Worm (Caenorhabditis elegans): ENCODE data around the gene C05B5.16.

C05B5.16 gene

DNA sequence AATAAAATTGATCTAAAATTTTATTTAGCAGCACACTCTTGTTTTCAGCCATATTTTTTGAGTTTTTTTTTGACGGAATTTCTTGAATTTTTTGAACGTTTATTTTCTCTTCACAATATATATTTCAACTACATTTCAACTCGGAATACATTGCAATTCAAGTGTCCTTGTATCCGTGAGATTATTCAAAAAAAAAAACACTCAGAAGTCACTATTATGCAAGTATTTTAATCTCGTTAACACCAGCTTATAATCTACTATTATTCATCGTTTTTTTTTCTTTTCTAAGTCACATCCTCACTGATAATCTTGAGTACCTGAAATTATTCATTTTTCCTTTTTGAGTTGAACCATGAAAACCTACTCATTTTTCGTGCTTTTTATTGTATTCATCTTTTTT lies 11.2 kb downstream of the C05B5.16 start, which contains the start of gene ins-21:
TSS of gene ins-21 (plus strand) at position 301 of the 400 bp plus-strand sequence.
- TF ChIP-seq let-526 (GFP tag; IDR thresholded peaks at IDR 0.05), result no peak
- TF ChIP-seq mcd-1 (GFP tag; IDR thresholded peaks at IDR 0.05), result no peak
- TF ChIP-seq fkh-3 (tag; optimal IDR thresholded peaks at IDR 0.05), result no peak
- TF ChIP-seq unc-130 (GFP tag; optimal IDR thresholded peaks at IDR 0.05), result no peak
- no peak for TF ChIP-seq lag-1 (GFP tag; IDR thresholded peaks at IDR 0.05)
- TF ChIP-seq F22D6.2 (tag; optimal IDR thresholded peaks at IDR 0.05), result no peak
- no peak for TF ChIP-seq lin-40 (tag; optimal IDR thresholded peaks at IDR 0.05)
- no peak for TF ChIP-seq rec-8 (tag; optimal IDR thresholded peaks at IDR 0.05)
- TF ChIP-seq F23B12.7 (tag; optimal IDR thresholded peaks at IDR 0.05; ENCODE audit: insufficient read depth), result no peak
- TF ChIP-seq unc-62 (GFP tag; optimal IDR thresholded peaks at IDR 0.05), result no peak

DNA sequence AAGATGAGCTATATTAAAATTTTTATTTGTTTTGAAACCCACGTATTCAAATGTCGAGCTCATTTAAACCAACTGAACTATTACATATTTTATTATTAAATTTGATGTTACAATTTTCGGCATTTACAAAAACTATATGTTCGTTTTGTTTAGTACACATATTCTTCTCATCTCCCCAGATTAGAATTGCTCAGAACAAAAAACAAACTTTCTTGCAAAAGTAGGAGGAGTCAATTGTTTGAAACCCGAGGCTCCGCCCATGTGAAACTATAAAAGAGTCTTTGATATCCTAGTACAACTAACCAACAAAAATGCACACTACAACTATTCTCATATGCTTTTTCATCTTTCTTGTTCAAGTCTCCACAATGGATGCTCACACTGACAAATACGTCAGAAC lies 13.8 kb downstream of the C05B5.16 start, which contains the start of gene ins-22:
TSS of gene ins-22 (plus strand) at position 301 of the 400 bp plus-strand sequence.
- TF ChIP-seq B0019.2 (GFP tag; conservative IDR thresholded peaks at IDR 0.05) (no peak), nhr-179 (tag; optimal IDR thresholded peaks at IDR 0.05) (no peak)

DNA sequence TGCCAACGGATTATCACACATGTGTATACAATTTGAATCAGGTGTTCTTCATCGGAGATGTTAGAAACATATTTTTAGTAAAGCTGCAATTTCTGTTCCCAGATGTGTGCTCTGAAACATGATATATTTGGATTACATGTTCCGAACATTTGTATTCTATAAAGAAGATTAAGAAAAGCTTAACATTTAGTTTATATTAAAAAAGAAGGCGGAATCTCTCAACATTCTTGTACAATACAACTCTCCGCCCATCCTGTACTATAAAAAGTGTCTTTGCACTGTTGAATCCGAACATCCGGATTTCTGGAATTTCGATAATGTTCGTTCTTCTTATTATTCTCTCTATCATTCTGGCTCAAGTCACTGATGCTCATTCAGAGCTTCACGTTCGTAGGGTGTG lies 15.7 kb downstream of the C05B5.16 start, which contains the start of gene ins-23:
TSS of gene ins-23 (plus strand) at position 301 of the 400 bp plus-strand sequence.
- no peak for TF ChIP-seq dox-1 (GFP tag; IDR thresholded peaks at IDR 0.05)
- no peak for TF ChIP-seq pha-4 (tag; optimal IDR thresholded peaks at IDR 0.05)
- no peak for TF ChIP-seq nfya-2 (GFP tag; IDR thresholded peaks at IDR 0.05)
- TF ChIP-seq snpc-3.4 (tag; optimal IDR thresholded peaks at IDR 0.05), result no peak
- no peak for TF ChIP-seq madf-8 (GFP tag; conservative IDR thresholded peaks at IDR 0.05)
- TF ChIP-seq bed-1 (GFP tag; IDR thresholded peaks at IDR 0.05), result no peak
- no peak for TF ChIP-seq ama-1 (optimal IDR thresholded peaks at IDR 0.05)
- TF ChIP-seq ama-1 (GFP tag; optimal IDR thresholded peaks at IDR 0.05), result no peak
- TF ChIP-seq K12H6.12 (tag; optimal IDR thresholded peaks at IDR 0.05), result no peak
- no peak for TF ChIP-seq K11D2.4 (GFP tag; IDR thresholded peaks at IDR 0.05)
- TF ChIP-seq F23B12.7 (tag; optimal IDR thresholded peaks at IDR 0.05; ENCODE audit: insufficient read depth), result no peak
- TF ChIP-seq ztf-18 (tag; optimal IDR thresholded peaks at IDR 0.05), result no peak
- TF ChIP-seq Y53G8AR.9 (GFP tag; conservative IDR thresholded peaks at IDR 0.05), result no peak
- no peak for TF ChIP-seq rec-8 (tag; optimal IDR thresholded peaks at IDR 0.05)
- TF ChIP-seq dpff-1 (tag; optimal IDR thresholded peaks at IDR 0.05), result no peak

DNA sequence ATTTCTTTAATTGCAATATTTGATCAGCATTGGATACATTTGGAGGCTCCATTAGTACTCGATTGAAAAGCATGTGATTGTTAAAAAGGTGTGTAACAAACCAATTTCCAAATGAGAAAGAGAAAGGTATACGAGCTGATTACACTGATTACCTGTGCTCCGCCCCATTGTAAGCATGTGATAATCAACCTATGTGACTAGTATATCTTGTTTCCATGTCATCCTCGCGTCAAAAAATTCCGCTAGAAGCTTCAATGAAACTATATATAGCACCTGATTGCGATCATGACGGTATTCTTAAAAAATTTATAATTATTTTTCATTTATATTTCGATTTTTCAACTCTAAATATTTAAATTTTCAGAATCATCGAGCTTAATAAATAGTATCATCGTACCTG lies 18.3 kb downstream of the C05B5.16 start, which contains the start of gene M04D8.4:
TSS of gene M04D8.4 (minus strand) at position 101 of the 400 bp plus-strand sequence.
- TF ChIP-seq snpc-4 (GFP tag; optimal IDR thresholded peaks at IDR 0.05) (no peak), snpc-4 (tag; optimal IDR thresholded peaks at IDR 0.05) (no peak), chd-7 (tag; optimal IDR thresholded peaks at IDR 0.05) (no peak), ztf-28 (GFP tag; IDR thresholded peaks at IDR 0.05) (no peak), rec-8 (tag; optimal IDR thresholded peaks at IDR 0.05) (no peak), Y53F4B.3 (GFP tag; IDR thresholded peaks at IDR 0.05) (no peak), F10E7.11 (tag; optimal IDR thresholded peaks at IDR 0.05) (no peak), tbp1 (GFP tag; optimal IDR thresholded peaks at IDR 0.05) (no peak), B0019.2 (GFP tag; conservative IDR thresholded peaks at IDR 0.05) (no peak), nhr-179 (tag; optimal IDR thresholded peaks at IDR 0.05) (no peak), cebp-2 (GFP tag; IDR thresholded peaks at IDR 0.05) (no peak), pha-4 (tag; optimal IDR thresholded peaks at IDR 0.05) (no peak), ztf-25 (GFP tag; IDR thresholded peaks at IDR 0.05) (no peak), F55B11.4 (tag; optimal IDR thresholded peaks at IDR 0.05; ENCODE audit: borderline replicate concordance, insufficient read depth) (no peak), zfh-2 (GFP tag; conservative IDR thresholded peaks at IDR 0.05) (no peak), F33H1.4 (GFP tag; IDR thresholded peaks at IDR 0.05) (no peak), nhr-90 (tag; optimal IDR thresholded peaks at IDR 0.05) (no peak), cebp-1 (GFP tag; IDR thresholded peaks at IDR 0.05) (no peak), cebp-1 (tag; optimal IDR thresholded peaks at IDR 0.05) (no peak), T07F8.4 (tag; optimal IDR thresholded peaks at IDR 0.05) (no peak)
